Worm (Caenorhabditis elegans) whole organism, L2 larva: ENCODE results near the gene tni-4.

ENCODE experiments used
- C34F6.9 ChIP-seq: fragments of 150-350 bp; optimal IDR thresholded peaks from 2 replicates; lab custom pipeline; 2014; ENCODE audit warnings: missing biosample characterization, missing genetic modification characterization
- F13H6.1 ChIP-seq: sonication (generic microtip); optimal IDR thresholded peaks from 2 replicates; lab custom pipeline; 2016; ENCODE audit warnings: missing genetic modification characterization, missing compliant biosample characterization
- R02D3.7 ChIP-seq: fragments of 150-350 bp; optimal IDR thresholded peaks from 2 replicates; lab custom pipeline; 2014; ENCODE audit warnings: missing biosample characterization, missing genetic modification characterization
- ZK546.5 ChIP-seq: sonication (generic microtip); optimal IDR thresholded peaks from 2 replicates; lab custom pipeline; 2017; ENCODE audit warnings: missing biosample characterization, missing genetic modification characterization
- alr-1 ChIP-seq: fragments of 150-350 bp; optimal IDR thresholded peaks from 2 replicates; lab custom pipeline; 2014; ENCODE audit warnings: missing biosample characterization, missing genetic modification characterization
- aly-2 ChIP-seq: fragments of 150-350 bp; optimal IDR thresholded peaks from 2 replicates; lab custom pipeline; 2014; ENCODE audit warnings: missing biosample characterization, missing genetic modification characterization
- ama-1 ChIP-seq: fragments of 150-350 bp; optimal IDR thresholded peaks from 2 replicates; lab custom pipeline; 2018; ENCODE audit warnings: inconsistent platforms
- blmp-1 ChIP-seq: sonication (generic microtip); optimal IDR thresholded peaks from 2 replicates; lab custom pipeline; 2017; ENCODE audit warnings: missing genetic modification characterization, mild to moderate bottlenecking, missing compliant biosample characterization, antibody characterized with exemption, moderate library complexity; ENCODE audit not compliant: insufficient read depth
- ceh-16 ChIP-seq: fragments of 150-350 bp; optimal IDR thresholded peaks from 2 replicates; lab custom pipeline; 2014; ENCODE audit warnings: missing biosample characterization, missing genetic modification characterization
- ceh-82 ChIP-seq: fragments of 150-350 bp; optimal IDR thresholded peaks from 2 replicates; lab custom pipeline; 2014; ENCODE audit warnings: missing biosample characterization, missing genetic modification characterization
- crh-2 ChIP-seq: sonication (generic microtip); optimal IDR thresholded peaks from 2 replicates; lab custom pipeline; 2017; ENCODE audit warnings: missing biosample characterization, missing genetic modification characterization
- dmd-4 ChIP-seq: sonication (generic microtip); optimal IDR thresholded peaks from 2 replicates; lab custom pipeline; 2017; ENCODE audit warnings: missing biosample characterization, missing genetic modification characterization
- egl-27 ChIP-seq: sonication (generic microtip); optimal IDR thresholded peaks from 3 replicates; lab custom pipeline; 2017; ENCODE audit warnings: missing biosample characterization, missing genetic modification reagents, missing genetic modification characterization
- elt-1 ChIP-seq: fragments of 150-350 bp; optimal IDR thresholded peaks from 2 replicates; lab custom pipeline; 2014; ENCODE audit warnings: missing biosample characterization, missing genetic modification characterization
- fos-1 ChIP-seq: fragments of 150-350 bp; optimal IDR thresholded peaks from 2 replicates; lab custom pipeline; 2014; ENCODE audit warnings: missing biosample characterization, missing genetic modification characterization
- gmeb-1 ChIP-seq: fragments of 150-350 bp; optimal IDR thresholded peaks from 2 replicates; lab custom pipeline; 2014; ENCODE audit warnings: missing biosample characterization, missing genetic modification characterization
- lin-11 ChIP-seq: fragments of 150-350 bp; sonication (generic microtip); optimal IDR thresholded peaks from 2 replicates; lab custom pipeline; 2014; ENCODE audit warnings: missing biosample characterization, missing genetic modification characterization, inconsistent platforms, mixed read lengths
- lin-13 ChIP-seq: fragments of 150-350 bp; optimal IDR thresholded peaks from 2 replicates; lab custom pipeline; 2014; ENCODE audit warnings: missing biosample characterization, missing genetic modification reagents, missing genetic modification characterization
- lin-39 ChIP-seq: fragments of 150-350 bp; optimal IDR thresholded peaks from 2 replicates; lab custom pipeline; 2014; ENCODE audit warnings: missing biosample characterization, missing genetic modification reagents, missing genetic modification characterization
- lsy-2 ChIP-seq, 2 experiments: fragments of 150-350 bp in 1 of 2; sonication (generic microtip) in 1 of 2; optimal IDR thresholded peaks; 2 replicates each; lab custom pipeline; 2014 to 2017; ENCODE audit warnings: missing biosample characterization in 2 of 2, missing genetic modification characterization in 2 of 2
- mab-5 ChIP-seq: fragments of 150-350 bp; optimal IDR thresholded peaks from 2 replicates; lab custom pipeline; 2014; ENCODE audit warnings: missing biosample characterization, missing genetic modification characterization
- mbf-1 ChIP-seq: sonication (generic microtip); optimal IDR thresholded peaks from 2 replicates; lab custom pipeline; 2017; ENCODE audit warnings: missing biosample characterization, missing genetic modification characterization
- mdl-1 ChIP-seq, 2 experiments: fragments of 150-350 bp in 1 of 2; sonication (generic microtip) in 1 of 2; optimal IDR thresholded peaks; 2 replicates each; lab custom pipeline; 2017; ENCODE audit warnings: missing biosample characterization in 2 of 2, missing genetic modification characterization in 2 of 2
- nhr-10 ChIP-seq: sonication (generic microtip); optimal IDR thresholded peaks from 2 replicates; lab custom pipeline; 2017; ENCODE audit warnings: missing biosample characterization, missing genetic modification characterization
- nhr-11 ChIP-seq: fragments of 150-350 bp; optimal IDR thresholded peaks from 2 replicates; lab custom pipeline; 2014; ENCODE audit warnings: missing biosample characterization, missing genetic modification characterization
- nhr-12 ChIP-seq: fragments of 150-350 bp; optimal IDR thresholded peaks from 2 replicates; lab custom pipeline; 2014; ENCODE audit warnings: missing biosample characterization, missing genetic modification characterization
- nhr-129 ChIP-seq: fragments of 150-350 bp; optimal IDR thresholded peaks from 2 replicates; lab custom pipeline; 2014; ENCODE audit warnings: missing biosample characterization, missing genetic modification characterization
- nhr-21 ChIP-seq: fragments of 150-350 bp; optimal IDR thresholded peaks from 2 replicates; lab custom pipeline; 2014; ENCODE audit warnings: missing biosample characterization, missing genetic modification characterization
- nhr-23 ChIP-seq: fragments of 150-350 bp; optimal IDR thresholded peaks from 2 replicates; lab custom pipeline; 2014; ENCODE audit warnings: missing biosample characterization, missing genetic modification reagents, missing genetic modification characterization
- nhr-237 ChIP-seq: fragments of 150-350 bp; optimal IDR thresholded peaks from 2 replicates; lab custom pipeline; 2014; ENCODE audit warnings: missing biosample characterization, missing genetic modification characterization
- nhr-25 ChIP-seq: fragments of 150-350 bp; sonication (generic microtip); optimal IDR thresholded peaks from 3 replicates; lab custom pipeline; 2014; ENCODE audit warnings: missing biosample characterization, missing genetic modification characterization
- nhr-77 ChIP-seq: fragments of 150-350 bp; optimal IDR thresholded peaks from 2 replicates; lab custom pipeline; 2014; ENCODE audit warnings: missing biosample characterization, missing genetic modification characterization
- sem-4 ChIP-seq: fragments of 150-350 bp; optimal IDR thresholded peaks from 2 replicates; lab custom pipeline; 2014; ENCODE audit warnings: missing biosample characterization, missing genetic modification reagents, missing genetic modification characterization
- skn-1 ChIP-seq: sonication (generic microtip); optimal IDR thresholded peaks from 2 replicates; lab custom pipeline; 2017; ENCODE audit warnings: missing biosample characterization, missing genetic modification characterization
- sma-3 ChIP-seq: sonication (generic microtip); optimal IDR thresholded peaks from 2 replicates; lab custom pipeline; 2016; ENCODE audit warnings: missing genetic modification reagents, missing genetic modification characterization, missing compliant biosample characterization
- sma-9 ChIP-seq, 2 experiments: fragments of 150-350 bp in 1 of 2; sonication (generic microtip) in 1 of 2; optimal IDR thresholded peaks; 2 replicates each; lab custom pipeline; 2014 to 2016; ENCODE audit warnings: missing genetic modification characterization in 2 of 2, mild to moderate bottlenecking in 1 of 2, missing biosample characterization in 1 of 2, missing compliant biosample characterization in 1 of 2, missing genetic modification reagents in 1 of 2, moderate library complexity in 1 of 2
- snpc-4 ChIP-seq: fragments of 150-350 bp; optimal IDR thresholded peaks from 2 replicates; lab custom pipeline; 2014; ENCODE audit warnings: missing biosample characterization, missing genetic modification characterization
- unc-39 ChIP-seq: fragments of 150-350 bp; optimal IDR thresholded peaks from 2 replicates; lab custom pipeline; 2014; ENCODE audit warnings: missing biosample characterization, missing genetic modification characterization
- unc-55 ChIP-seq: fragments of 150-350 bp; sonication (generic microtip); optimal IDR thresholded peaks from 3 replicates; lab custom pipeline; 2014; ENCODE audit warnings: missing biosample characterization, missing genetic modification reagents, missing genetic modification characterization
- unc-62 ChIP-seq: fragments of 150-350 bp; optimal IDR thresholded peaks from 2 replicates; lab custom pipeline; 2014; ENCODE audit warnings: missing biosample characterization, missing genetic modification reagents, missing genetic modification characterization
- zag-1 ChIP-seq: fragments of 150-350 bp; optimal IDR thresholded peaks from 2 replicates; lab custom pipeline; 2014; ENCODE audit warnings: missing biosample characterization, missing genetic modification characterization
- ztf-1 ChIP-seq: fragments of 200-800 bp; sonication (Bioruptor generic); conservative IDR thresholded peaks from 2 replicates; pipeline ENCODE4 v1.3.6; 2022; ENCODE audit warnings: missing genetic modification characterization, missing compliant biosample characterization
- ztf-11 ChIP-seq: sonication (generic microtip); optimal IDR thresholded peaks from 2 replicates; lab custom pipeline; 2017; ENCODE audit warnings: missing biosample characterization, missing genetic modification characterization
- ztf-4 ChIP-seq: fragments of 150-350 bp; optimal IDR thresholded peaks from 2 replicates; lab custom pipeline; 2014; ENCODE audit warnings: missing biosample characterization, missing genetic modification characterization

Gene tni-4

DNA sequence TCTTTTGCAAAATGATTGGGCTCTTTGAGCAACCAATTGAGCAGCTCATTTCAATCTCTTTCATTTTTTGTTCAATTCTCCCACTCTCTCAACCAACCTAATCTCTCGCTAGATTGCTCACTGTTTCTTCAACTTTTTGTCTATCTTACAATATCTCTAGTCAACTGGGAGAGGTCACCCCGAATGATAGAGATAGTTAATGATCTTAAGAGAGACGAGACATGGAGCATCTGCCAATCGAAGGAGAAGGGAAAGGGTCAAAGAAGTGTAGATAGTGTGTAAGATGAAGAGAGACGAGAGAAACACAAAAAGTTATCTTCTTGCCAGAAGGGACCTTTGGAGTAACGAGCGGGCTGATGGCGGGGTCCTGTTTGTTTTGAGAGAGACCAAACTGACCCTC lies 35.1 kb upstream of the tni-4 start:
- TF ChIP-seq nhr-77 (tag; lab: Kevin White, UChicago): no peak
- TF ChIP-seq nhr-129: peak; percentile 68
- peak; percentile 41 for TF ChIP-seq sma-9 (GFP tag; optimal IDR thresholded peaks at IDR 0.05; lab: Kevin White, UChicago)
- TF ChIP-seq sma-9 (tag; optimal IDR thresholded peaks at IDR 0.05; lab: Kevin White, UChicago): no peak
- TF ChIP-seq alr-1 (tag; lab: Kevin White, UChicago): no peak
- TF ChIP-seq C34F6.9 (tag; lab: Kevin White, UChicago): peak; percentile 48
- no peak for TF ChIP-seq fos-1
- peak; percentile 68 for TF ChIP-seq F13H6.1 (tag; lab: Kevin White, UChicago)
- TF ChIP-seq aly-2 (tag; lab: Kevin White, UChicago): no peak

DNA sequence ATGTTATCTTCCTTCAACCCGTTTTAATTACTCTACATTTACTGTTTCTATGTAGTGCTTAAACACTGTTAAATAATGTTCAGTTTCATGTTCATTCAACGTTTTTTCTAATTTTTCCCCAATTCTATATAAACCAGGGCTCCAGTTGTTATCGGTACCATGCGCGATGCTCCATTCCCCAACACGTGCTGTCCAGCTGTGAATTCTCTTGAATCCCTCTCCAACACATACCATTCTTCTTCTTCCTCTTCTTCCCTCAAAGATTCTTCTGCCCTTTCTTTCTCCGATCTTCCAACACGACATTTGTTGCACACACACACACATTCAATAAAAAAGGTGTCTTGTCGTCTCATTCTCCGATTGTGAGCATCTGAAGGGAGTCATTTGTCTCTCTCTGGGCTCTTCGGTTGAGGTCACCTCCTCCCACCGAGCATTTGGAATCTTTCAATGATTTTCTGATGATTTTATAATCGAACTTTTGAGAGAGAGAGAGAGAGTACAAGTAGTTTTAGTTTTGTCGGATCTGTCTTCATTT lies 32.3 kb upstream of the tni-4 start:
- TF ChIP-seq ceh-16 (no peak), nhr-129 (peak; percentile 3), F13H6.1 (tag; lab: Kevin White, UChicago) (peak; percentile 9), gmeb-1 (tag; lab: Kevin White, UChicago) (no peak), egl-27 (tag; lab: Kevin White, UChicago) (no peak)

- no peak for TF ChIP-seq ztf-1 (GFP tag; lab: Robert Waterston, UW)
- no peak for TF ChIP-seq unc-62 (GFP tag; lab: Kevin White, UChicago)
- TF ChIP-seq lin-13 (GFP tag; lab: Kevin White, UChicago): no peak
- TF ChIP-seq aly-2 (tag; lab: Kevin White, UChicago): no peak
- TF ChIP-seq crh-2 (tag; lab: Kevin White, UChicago): no peak
- no peak for TF ChIP-seq ama-1 (lab: Kevin White, UChicago)
- no peak for TF ChIP-seq nhr-10 (tag; lab: Kevin White, UChicago)
Measured at ce11 chrIV:5173032-5173431, 31.4 kb upstream of the tni-4 start, which contains the start of gene lam-1. Gene lam-1, plus strand, starts transcription at chrIV:5173332.

DNA sequence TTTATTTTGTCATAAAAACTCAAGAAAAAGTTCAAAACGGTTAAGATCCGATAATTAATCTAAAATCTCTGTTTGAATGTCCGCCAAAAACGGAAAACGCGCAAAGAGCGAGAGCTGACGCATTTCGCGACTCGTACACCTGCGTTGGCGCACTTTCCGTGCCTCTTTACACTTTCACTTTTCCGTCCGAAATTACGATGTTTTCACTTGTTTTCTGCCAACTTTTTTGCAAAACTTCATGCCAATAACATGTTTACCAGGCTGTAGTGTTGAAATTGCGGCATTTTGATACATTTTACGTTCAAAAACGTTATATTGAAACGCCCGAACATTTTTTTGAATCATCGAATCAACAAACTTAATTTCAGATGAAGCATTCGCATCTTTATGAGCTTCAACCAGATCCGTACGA lies 20.6 kb upstream of the tni-4 start, which contains the start of gene W03F8.4:
Gene W03F8.4 (plus strand): TSS at position 369 of the 412 bp plus-strand sequence.
- TF ChIP-seq unc-62 (GFP tag; lab: Kevin White, UChicago) (no peak), egl-27 (tag; lab: Kevin White, UChicago) (peak; percentile 68), dmd-4 (tag; lab: Kevin White, UChicago) (peak; percentile 45), sma-3 (GFP tag; lab: Kevin White, UChicago) (peak; percentile 97), C34F6.9 (tag; lab: Kevin White, UChicago) (peak; percentile 94), zag-1 (peak; percentile 40), nhr-23 (no peak), lin-11 (tag; lab: Kevin White, UChicago) (peak; percentile 95), nhr-12 (tag; lab: Kevin White, UChicago) (peak; percentile 51), F13H6.1 (tag; lab: Kevin White, UChicago) (peak; percentile 93), gmeb-1 (tag; lab: Kevin White, UChicago) (peak; percentile 99), mab-5 (peak; percentile 88), ztf-1 (GFP tag; lab: Robert Waterston, UW) (no peak), nhr-11 (no peak), sma-9 (GFP tag; optimal IDR thresholded peaks at IDR 0.05; lab: Kevin White, UChicago) (peak; percentile 96), sma-9 (tag; optimal IDR thresholded peaks at IDR 0.05; lab: Kevin White, UChicago) (no peak), skn-1 (peak; percentile 59), crh-2 (tag; lab: Kevin White, UChicago) (peak; percentile 95), snpc-4 (tag; lab: Kevin White, UChicago) (peak; percentile 86), R02D3.7 (tag; lab: Kevin White, UChicago) (peak; percentile 76), nhr-129 (peak; percentile 92), mbf-1 (no peak), blmp-1 (tag; lab: Kevin White, UChicago) (peak; percentile 100), mdl-1 (tag; optimal IDR thresholded peaks at IDR 0.05; lab: Kevin White, UChicago) (peak; percentile 3 to 15), nhr-21 (tag; lab: Kevin White, UChicago) (peak; percentile 95), unc-39 (tag; lab: Kevin White, UChicago) (no peak), lin-39 (no peak), ZK546.5 (tag; lab: Kevin White, UChicago) (peak; percentile 60), nhr-237 (tag; lab: Kevin White, UChicago) (peak; percentile 39), ztf-11 (no peak), fos-1 (peak; percentile 82), nhr-77 (tag; lab: Kevin White, UChicago) (peak; percentile 60), aly-2 (tag; lab: Kevin White, UChicago) (no peak), ceh-16 (peak; percentile 82), ztf-4 (tag; lab: Kevin White, UChicago) (peak; percentile 90), nhr-25 (tag; lab: Kevin White, UChicago) (peak; percentile 96), lin-13 (GFP tag; lab: Kevin White, UChicago) (peak; percentile 91), elt-1 (tag; lab: Kevin White, UChicago) (no peak), unc-55 (GFP tag; lab: Kevin White, UChicago) (peak; percentile 90), ceh-82 (tag; lab: Kevin White, UChicago) (peak; percentile 63), sem-4 (tag; lab: Kevin White, UChicago) (peak; percentile 94), lsy-2 (tag; optimal IDR thresholded peaks at IDR 0.05; lab: Kevin White, UChicago) (peak; percentile 92 to 96)
